Fruit fly (Drosophila melanogaster) whole organism, embryonic: ENCODE measurements around the gene CG43059.
A peak's percentile ranks its signal among the peaks of the same experiment; 100 is the strongest.

Experiments
- ATbp ChIP-seq: fragments of 200-800 bp; sonication (Bioruptor generic); optimal IDR thresholded peaks from 2 replicates; lab custom pipeline; 2017; ENCODE audit warnings: missing biosample characterization, mild to moderate bottlenecking, missing genetic modification characterization, missing genetic modification reagents
- Abd-B ChIP-seq: fragments of 200-800 bp; sonication (Bioruptor generic); optimal IDR thresholded peaks from 2 replicates; lab custom pipeline; 2018; ENCODE audit warnings: missing biosample characterization, mild to moderate bottlenecking, missing genetic modification characterization, moderate library complexity
- CG10267 ChIP-seq: fragments of 200-800 bp; sonication (Bioruptor generic); optimal IDR thresholded peaks from 2 replicates; lab custom pipeline; 2018; ENCODE audit warnings: missing biosample characterization, mild to moderate bottlenecking, missing genetic modification characterization, moderate library complexity
- CG12071 ChIP-seq: fragments of 200-800 bp; sonication (Bioruptor generic); optimal IDR thresholded peaks from 3 replicates; lab custom pipeline; 2018; ENCODE audit warnings: missing biosample characterization, mild to moderate bottlenecking, missing genetic modification characterization
- CG13287 ChIP-seq: fragments of 200-800 bp; sonication (Bioruptor generic); IDR thresholded peaks from 2 replicates; pipeline ENCODE4 v1.3.6; 2022; ENCODE audit warnings: missing biosample characterization, missing genetic modification characterization; ENCODE audit not compliant: partially characterized antibody
- CG14860 ChIP-seq: fragments of 200-800 bp; sonication (Bioruptor generic); IDR thresholded peaks from 3 replicates; pipeline ENCODE4 v1.3.6; 2022; ENCODE audit warnings: missing biosample characterization, missing genetic modification characterization; ENCODE audit not compliant: partially characterized antibody
- CG16813 ChIP-seq: fragments of 200-800 bp; sonication (Bioruptor generic); IDR thresholded peaks from 3 replicates; pipeline ENCODE4 v1.3.6; 2022; ENCODE audit warnings: missing biosample characterization, missing genetic modification characterization; ENCODE audit not compliant: partially characterized antibody
- CG17359 ChIP-seq: fragments of 200-800 bp; sonication (Bioruptor generic); optimal IDR thresholded peaks from 3 replicates; lab custom pipeline; 2018; ENCODE audit warnings: missing biosample characterization, mild to moderate bottlenecking, missing genetic modification characterization, moderate library complexity
- CG34224 ChIP-seq: fragments of 200-800 bp; sonication (Bioruptor generic); IDR thresholded peaks from 3 replicates; pipeline ENCODE4 v1.3.6; 2022; ENCODE audit warnings: missing biosample characterization, missing genetic modification characterization; ENCODE audit not compliant: partially characterized antibody
- CG6683 ChIP-seq: fragments of 200-800 bp; sonication (Bioruptor generic); optimal IDR thresholded peaks from 2 replicates; lab custom pipeline; 2017; ENCODE audit warnings: missing biosample characterization, mild to moderate bottlenecking, missing genetic modification characterization, missing genetic modification reagents
- CG9932 ChIP-seq: fragments of 200-800 bp; sonication (Bioruptor generic); IDR thresholded peaks from 2 replicates; pipeline ENCODE4 v1.3.6; 2022; ENCODE audit warnings: missing biosample characterization, missing genetic modification characterization
- CoRest ChIP-seq: fragments of 200-800 bp; sonication (Bioruptor generic); optimal IDR thresholded peaks from 3 replicates; lab custom pipeline; 2018; ENCODE audit warnings: missing biosample characterization, mild to moderate bottlenecking, missing genetic modification characterization, moderate library complexity
- Dref ChIP-seq: fragments of 200-800 bp; sonication (Bioruptor generic); IDR thresholded peaks from 2 replicates; pipeline ENCODE4 v1.3.6; 2022; ENCODE audit warnings: missing biosample characterization, missing genetic modification characterization
- Gug ChIP-seq: fragments of 200-800 bp; sonication (Bioruptor generic); IDR thresholded peaks from 4 replicates; pipeline ENCODE4 v1.3.6; 2022; ENCODE audit warnings: missing biosample characterization, missing genetic modification characterization
- HLH54F ChIP-seq: fragments of 200-800 bp; sonication (Bioruptor generic); optimal IDR thresholded peaks from 3 replicates; lab custom pipeline; 2016; ENCODE audit warnings: missing biosample characterization, missing genetic modification characterization
- Max ChIP-seq: fragments of 200-800 bp; sonication (Bioruptor generic); optimal IDR thresholded peaks from 2 replicates; lab custom pipeline; 2016; ENCODE audit warnings: missing biosample characterization, mild to moderate bottlenecking, missing genetic modification characterization
- Med ChIP-seq: fragments of 200-800 bp; sonication (Bioruptor generic); peaks from one replicate; lab custom pipeline; 2016; ENCODE audit warnings: missing biosample characterization, missing genetic modification characterization, mild to moderate bottlenecking, inconsistent platforms, moderate library complexity
- Ptx1 ChIP-seq: fragments of 200-800 bp; sonication (Bioruptor generic); IDR thresholded peaks from 2 replicates; pipeline ENCODE4 v1.3.6; 2022; ENCODE audit warnings: missing biosample characterization, missing genetic modification characterization
- ato ChIP-seq: fragments of 200-800 bp; sonication (Bioruptor generic); IDR thresholded peaks from 2 replicates; pipeline ENCODE4 v1.3.6; 2022; ENCODE audit warnings: missing biosample characterization, missing genetic modification characterization; ENCODE audit not compliant: partially characterized antibody
- bowl ChIP-seq: fragments of 200-800 bp; sonication (Bioruptor generic); IDR thresholded peaks from 2 replicates; pipeline ENCODE4 v1.3.6; 2022; ENCODE audit warnings: missing biosample characterization, missing genetic modification characterization
- exex ChIP-seq: fragments of 200-800 bp; sonication (Bioruptor generic); optimal IDR thresholded peaks from 4 replicates; lab custom pipeline; 2018; ENCODE audit warnings: missing biosample characterization, mild to moderate bottlenecking, missing genetic modification characterization, moderate library complexity
- eyg ChIP-seq: fragments of 200-800 bp; sonication (Bioruptor generic); optimal IDR thresholded peaks from 3 replicates; lab custom pipeline; 2016; ENCODE audit warnings: missing biosample characterization, missing genetic modification characterization
- fu2 ChIP-seq: fragments of 200-800 bp; sonication (Bioruptor generic); optimal IDR thresholded peaks from 2 replicates; lab custom pipeline; 2016; ENCODE audit warnings: missing biosample characterization, missing genetic modification characterization
- jigr1 ChIP-seq: fragments of 200-800 bp; sonication (Bioruptor generic); IDR thresholded peaks from 3 replicates; pipeline ENCODE4 v1.3.6; 2022; ENCODE audit warnings: missing biosample characterization, missing genetic modification characterization
- mirr ChIP-seq: fragments of 200-800 bp; sonication (Bioruptor generic); optimal IDR thresholded peaks from 3 replicates; lab custom pipeline; 2018; ENCODE audit warnings: missing biosample characterization, mild to moderate bottlenecking, missing genetic modification characterization
- mld ChIP-seq: fragments of 200-800 bp; sonication (Bioruptor generic); IDR thresholded peaks from 3 replicates; pipeline ENCODE4 v1.3.6; 2022; ENCODE audit warnings: missing biosample characterization, missing genetic modification characterization; ENCODE audit not compliant: partially characterized antibody
- pfk ChIP-seq: fragments of 200-800 bp; sonication (Bioruptor generic); optimal IDR thresholded peaks from 2 replicates; lab custom pipeline; 2018; ENCODE audit warnings: missing biosample characterization, mild to moderate bottlenecking, missing genetic modification characterization, moderate library complexity
- sc ChIP-seq, 3 experiments: fragments of >200 bp in 2 of 3; fragments of 200-800 bp in 1 of 3; sonication (Bioruptor generic) in 1 of 3; optimal IDR thresholded peaks; 2 replicates in 2 of 3; 3 replicates in 1 of 3; lab custom pipeline; 2017; ENCODE audit warnings: mild to moderate bottlenecking in 1 of 3, missing biosample characterization in 1 of 3, missing genetic modification characterization in 1 of 3, missing genetic modification reagents in 1 of 3
- sna ChIP-seq: fragments of 200-800 bp; sonication (Bioruptor generic); IDR thresholded peaks from 2 replicates; pipeline ENCODE4 v1.3.6; 2022; ENCODE audit warnings: missing biosample characterization, missing genetic modification characterization; ENCODE audit not compliant: partially characterized antibody
- stc ChIP-seq: fragments of 200-800 bp; sonication (Bioruptor generic); IDR thresholded peaks from 2 replicates; pipeline ENCODE4 v1.3.6; 2022; ENCODE audit warnings: missing biosample characterization, missing genetic modification characterization
- stwl ChIP-seq: fragments of 200-800 bp; sonication (Bioruptor generic); optimal IDR thresholded peaks from 3 replicates; lab custom pipeline; 2018; ENCODE audit warnings: missing biosample characterization, mild to moderate bottlenecking, missing genetic modification characterization, moderate library complexity
- trem ChIP-seq: fragments of 200-800 bp; optimal IDR thresholded peaks from 3 replicates; lab custom pipeline; 2019; ENCODE audit warnings: missing biosample characterization, mild to moderate bottlenecking, missing genetic modification characterization, moderate library complexity
- zen ChIP-seq: fragments of 200-800 bp; sonication (Bioruptor generic); optimal IDR thresholded peaks from 3 replicates; lab custom pipeline; 2018; ENCODE audit warnings: missing biosample characterization, mild to moderate bottlenecking, missing genetic modification characterization, moderate library complexity
- zen2 ChIP-seq: fragments of 200-800 bp; sonication (Bioruptor generic); IDR thresholded peaks from 3 replicates; pipeline ENCODE4 v1.3.6; 2022; ENCODE audit warnings: missing biosample characterization, missing genetic modification characterization; ENCODE audit not compliant: partially characterized antibody

CG43059 gene

dm6 chr3L:8296941-8297340 is 21.8 kb downstream of the CG43059 start, which contains the start of gene Rab19 (continued):
- TF ChIP-seq mld (GFP tag; lab: Robert Waterston, UW) (peak; percentile 78; the same call in 2 of the 3 replicates), CG17359 (tag; lab: Kevin White, UChicago) (no peak), CG13287 (GFP tag; lab: Robert Waterston, UW) (peak; percentile 97), CG14860 (GFP tag; lab: Robert Waterston, UW) (peak; percentile 86), Med (GFP tag; lab: Kevin White, UChicago) (peak; percentile 69), fu2 (GFP tag; lab: Kevin White, UChicago) (no peak), HLH54F (GFP tag; lab: Kevin White, UChicago) (no peak), Gug (no peak), ato (GFP tag; lab: Robert Waterston, UW) (peak; percentile 19; the same call in 1 of the 2 replicates), CG16813 (GFP tag; lab: Robert Waterston, UW) (peak; percentile 86), CG10267 (tag; lab: Kevin White, UChicago) (peak; percentile 74), Ptx1 (no peak), sc (optimal IDR thresholded peaks at IDR 0.05; lab: Kevin White, UChicago) (no peak), sc (GFP tag; optimal IDR thresholded peaks at IDR 0.05; lab: Kevin White, UChicago) (no peak), CG9932 (GFP tag; lab: Robert Waterston, UW) (no peak), eyg (GFP tag; lab: Kevin White, UChicago) (no peak), stc (GFP tag; lab: Robert Waterston, UW) (no peak), CoRest (tag; lab: Kevin White, UChicago) (peak; percentile 52), jigr1 (GFP tag; lab: Robert Waterston, UW) (no peak), Abd-B (no peak), stwl (tag; lab: Kevin White, UChicago) (peak; percentile 57), Dref (GFP tag; lab: Robert Waterston, UW) (peak; percentile 68), Max (GFP tag; lab: Kevin White, UChicago) (no peak), bowl (GFP tag; lab: Robert Waterston, UW) (no peak), mirr (no peak), trem (tag; lab: Kevin White, UChicago) (peak; percentile 61), zen2 (GFP tag; lab: Robert Waterston, UW) (peak; percentile 91), zen (tag; lab: Kevin White, UChicago) (peak; percentile 16)

dm6 chr3L:8295227-8295626 is 23.5 kb downstream of the CG43059 start, which contains the start of gene CG7201:
Gene CG7201 (minus strand): TSS chr3L:8295327.
- TF ChIP-seq CG12071 (GFP tag; lab: Kevin White, UChicago) (no peak), pfk (GFP tag; lab: Kevin White, UChicago) (no peak), ATbp (no peak), CG6683 (GFP tag; lab: Kevin White, UChicago) (no peak), sna (GFP tag; lab: Robert Waterston, UW) (no peak), exex (tag; lab: Kevin White, UChicago) (no peak), CG34224 (no peak)
